Worm (Caenorhabditis elegans): ENCODE measurements around the gene C06C3.12.

DNA sequence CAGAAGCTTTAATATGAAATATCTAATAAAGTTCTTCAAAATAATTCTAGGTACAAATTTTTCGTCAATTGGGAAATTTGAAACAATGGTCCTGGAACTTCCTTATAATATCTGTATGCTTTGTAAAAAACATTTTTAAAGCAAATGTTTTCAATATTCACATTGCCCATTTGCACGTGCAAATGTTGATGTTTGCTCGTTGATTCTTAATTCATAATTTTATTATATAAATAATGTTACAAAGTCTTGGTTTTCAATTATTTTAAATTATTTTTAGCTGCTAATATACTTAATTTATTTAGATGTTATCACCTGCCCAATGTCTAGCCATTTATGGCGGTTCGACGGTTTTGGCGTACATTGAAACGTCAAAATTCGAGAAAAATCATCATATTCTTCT, 47.1 kb downstream of the C06C3.12 start, which contains the start of gene M176.11:
- no peak for TF ChIP-seq him-1 (tag; optimal IDR thresholded peaks at IDR 0.05)
- TF ChIP-seq W03F9.2 (tag; optimal IDR thresholded peaks at IDR 0.05) = no peak
- TF ChIP-seq dao-5 (tag; optimal IDR thresholded peaks at IDR 0.05) = no peak
